Worm (Caenorhabditis elegans) whole organism, mixed stage, embryonic: Measurements from ENCODE around the gene F45B8.5.

Experiments
- ces-1 ChIP-seq: fragments of 150-350 bp; optimal IDR thresholded peaks from 2 replicates; lab custom pipeline; 2014; ENCODE audit warnings: missing biosample characterization, missing genetic modification reagents, missing genetic modification characterization
- flh-1 ChIP-seq: fragments of 200-800 bp; sonication (Bioruptor generic); optimal IDR thresholded peaks from 2 replicates; lab custom pipeline; 2018; ENCODE audit warnings: mild to moderate bottlenecking, missing genetic modification characterization, moderate library complexity, missing compliant biosample characterization
- nhr-12 ChIP-seq: fragments of 150-350 bp; optimal IDR thresholded peaks from 2 replicates; lab custom pipeline; 2014; ENCODE audit warnings: missing biosample characterization, missing genetic modification characterization
- nhr-28 ChIP-seq: fragments of 150-350 bp; optimal IDR thresholded peaks from 2 replicates; lab custom pipeline; 2014; ENCODE audit warnings: missing biosample characterization, missing genetic modification characterization
- pha-4 ChIP-seq: fragments of 150-350 bp; optimal IDR thresholded peaks from 2 replicates; lab custom pipeline; 2018; ENCODE audit warnings: missing biosample characterization, missing genetic modification reagents, missing genetic modification characterization
- sptf-1 ChIP-seq: sonication (generic microtip); optimal IDR thresholded peaks from 2 replicates; lab custom pipeline; 2017; ENCODE audit warnings: mild to moderate bottlenecking, missing genetic modification characterization, moderate library complexity, missing compliant biosample characterization

DNA sequence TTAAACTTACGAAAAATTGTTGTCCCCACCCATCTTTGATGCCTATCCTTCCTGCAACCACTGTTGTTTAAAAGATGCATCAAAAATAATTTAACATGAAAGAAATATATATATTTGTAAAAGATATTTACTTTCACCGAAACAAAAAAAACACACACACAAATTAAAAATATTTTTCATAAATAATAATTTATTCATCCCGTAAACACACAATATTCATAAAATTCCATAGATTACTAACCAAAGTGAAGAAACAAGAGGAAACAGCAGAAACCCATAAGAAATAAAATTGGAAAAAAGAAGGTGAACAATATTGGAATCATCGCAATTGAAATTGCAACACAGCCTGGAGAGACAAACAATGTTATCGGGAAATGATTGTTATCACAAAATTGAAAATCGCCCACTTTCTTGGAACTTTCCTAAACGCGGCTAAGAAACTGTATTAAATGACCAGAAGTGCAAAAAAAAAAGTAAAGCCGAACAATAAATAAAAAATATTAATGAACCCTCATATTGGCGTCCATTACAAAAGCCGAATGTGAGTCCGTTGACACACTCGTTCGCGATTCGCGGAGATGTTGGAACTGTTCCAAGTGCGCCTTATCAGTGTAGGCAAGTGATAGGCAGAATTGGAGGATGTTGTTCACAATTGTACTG is 38.2 kb downstream of the F45B8.5 start, which contains the start of gene slc-25A18.1:
- TF ChIP-seq pha-4 (tag; lab: Kevin White, UChicago) (no peak), sptf-1 (tag; lab: Kevin White, UChicago) (no peak), nhr-12 (tag; lab: Kevin White, UChicago) (no peak), flh-1 (GFP tag; lab: Kevin White, UChicago) (no peak), nhr-28 (tag; lab: Kevin White, UChicago) (no peak), ces-1 (GFP tag; lab: Kevin White, UChicago) (no peak)
